Worm (Caenorhabditis elegans) whole organism, L1 larva: ENCODE results near the gene hal-3.

ENCODE experiments used
- Y116A8C.19 ChIP-seq: sonication (generic microtip); optimal IDR thresholded peaks from 2 replicates; lab custom pipeline; 2016; ENCODE audit warnings: missing compliant biosample characterization, missing genetic modification characterization, borderline replicate concordance
- alr-1 ChIP-seq: fragments of 200-800 bp; sonication (Bioruptor generic); optimal IDR thresholded peaks from 2 replicates; lab custom pipeline; 2018; ENCODE audit warnings: borderline replicate concordance, mild to moderate bottlenecking, missing genetic modification characterization, missing compliant biosample characterization
- ama-1 ChIP-seq: fragments of 150-350 bp; optimal IDR thresholded peaks from 2 replicates; lab custom pipeline; 2014
- ceh-63 ChIP-seq: fragments of 200-800 bp; sonication (Bioruptor generic); optimal IDR thresholded peaks from 2 replicates; lab custom pipeline; 2018; ENCODE audit warnings: mild to moderate bottlenecking, missing genetic modification characterization, missing compliant biosample characterization
- ceh-82 ChIP-seq, 3 experiments: fragments of 150-350 bp in 1 of 3; sonication (generic microtip) in 2 of 3; optimal IDR thresholded peaks; 2 replicates each; lab custom pipeline; 2014 to 2017; ENCODE audit warnings: missing biosample characterization in 3 of 3, missing genetic modification characterization in 3 of 3
- ceh-88 ChIP-seq: fragments of 200-800 bp; sonication (Bioruptor generic); IDR thresholded peaks from 2 replicates; pipeline ENCODE4 v1.3.6; 2022; ENCODE audit warnings: missing genetic modification characterization, missing compliant biosample characterization
- ceh-90 ChIP-seq: sonication (generic microtip); optimal IDR thresholded peaks from 2 replicates; lab custom pipeline; 2016; ENCODE audit warnings: missing genetic modification characterization, missing compliant biosample characterization
- ces-1 ChIP-seq: fragments of 150-350 bp; optimal IDR thresholded peaks from 2 replicates; lab custom pipeline; 2014; ENCODE audit warnings: missing biosample characterization, missing genetic modification reagents, missing genetic modification characterization
- dsc-1 ChIP-seq: sonication (generic microtip); optimal IDR thresholded peaks from 2 replicates; lab custom pipeline; 2016; ENCODE audit warnings: mild to moderate bottlenecking, missing genetic modification characterization, missing compliant biosample characterization
- efl-3 ChIP-seq: fragments of 200-800 bp; sonication (Bioruptor generic); optimal IDR thresholded peaks from 2 replicates; lab custom pipeline; 2018; ENCODE audit warnings: mild to moderate bottlenecking, missing genetic modification characterization, missing compliant biosample characterization
- egl-27 ChIP-seq, 2 experiments: fragments of 150-350 bp in 1 of 2; sonication (generic microtip); optimal IDR thresholded peaks; 3 replicates each; lab custom pipeline; 2017 to 2018; ENCODE audit warnings: missing biosample characterization in 2 of 2, missing genetic modification characterization in 2 of 2, missing genetic modification reagents in 2 of 2
- elt-2 ChIP-seq: sonication (generic microtip); optimal IDR thresholded peaks from 2 replicates; lab custom pipeline; 2016; ENCODE audit warnings: missing genetic modification characterization, mild to moderate bottlenecking, inconsistent platforms, missing compliant biosample characterization, missing genetic modification reagents
- elt-3 ChIP-seq, 6 experiments: fragments of 150-350 bp in 1 of 6; sonication (generic microtip); optimal IDR thresholded peaks; 2 replicates each; lab custom pipeline; 2017 to 2018; ENCODE audit warnings: missing biosample characterization in 6 of 6, missing genetic modification characterization in 6 of 6, inconsistent platforms in 1 of 6
- fkh-10 ChIP-seq: sonication (generic microtip); optimal IDR thresholded peaks from 2 replicates; lab custom pipeline; 2017; ENCODE audit warnings: missing biosample characterization, missing genetic modification reagents, missing genetic modification characterization
- fkh-4 ChIP-seq: sonication (generic microtip); optimal IDR thresholded peaks from 2 replicates; lab custom pipeline; 2016; ENCODE audit warnings: missing compliant biosample characterization, missing genetic modification characterization, borderline replicate concordance
- fkh-8 ChIP-seq: sonication (generic microtip); optimal IDR thresholded peaks from 2 replicates; lab custom pipeline; 2016; ENCODE audit warnings: mild to moderate bottlenecking, missing genetic modification characterization, missing compliant biosample characterization
- fos-1 ChIP-seq: fragments of 150-350 bp; optimal IDR thresholded peaks from 2 replicates; lab custom pipeline; 2014; ENCODE audit warnings: missing biosample characterization, missing genetic modification characterization
- hlh-17 ChIP-seq: fragments of 200-800 bp; sonication (Bioruptor generic); optimal IDR thresholded peaks from 2 replicates; lab custom pipeline; 2018; ENCODE audit warnings: missing genetic modification characterization, mild to moderate bottlenecking, missing compliant biosample characterization, moderate library complexity, borderline replicate concordance
- hlh-4 ChIP-seq: sonication (generic microtip); optimal IDR thresholded peaks from 2 replicates; lab custom pipeline; 2016; ENCODE audit warnings: mild to moderate bottlenecking, missing genetic modification characterization, missing compliant biosample characterization
- hpl-2 ChIP-seq: fragments of 150-350 bp; optimal IDR thresholded peaks from 2 replicates; lab custom pipeline; 2014; ENCODE audit warnings: missing biosample characterization, missing genetic modification reagents, missing genetic modification characterization
- isw-1 ChIP-seq: fragments of 200-800 bp; sonication (Bioruptor generic); IDR thresholded peaks from 2 replicates; pipeline ENCODE4 v1.3.6; 2022; ENCODE audit warnings: missing genetic modification characterization, missing compliant biosample characterization
- jun-1 ChIP-seq: fragments of 150-350 bp; optimal IDR thresholded peaks from 2 replicates; lab custom pipeline; 2014; ENCODE audit warnings: missing biosample characterization, missing genetic modification reagents, missing genetic modification characterization
- lin-13 ChIP-seq: fragments of 150-350 bp; optimal IDR thresholded peaks from 2 replicates; lab custom pipeline; 2014; ENCODE audit warnings: missing biosample characterization, missing genetic modification reagents, missing genetic modification characterization
- lin-14 ChIP-seq: fragments of 200-800 bp; sonication (Bioruptor generic); optimal IDR thresholded peaks from 2 replicates; lab custom pipeline; 2018; ENCODE audit warnings: mild to moderate bottlenecking, missing genetic modification characterization, moderate library complexity, missing compliant biosample characterization
- lin-15B ChIP-seq: fragments of 150-350 bp; sonication (generic microtip); optimal IDR thresholded peaks from 3 replicates; lab custom pipeline; 2014; ENCODE audit warnings: missing biosample characterization, missing genetic modification characterization
- lin-39 ChIP-seq: fragments of 150-350 bp; optimal IDR thresholded peaks from 2 replicates; lab custom pipeline; 2014; ENCODE audit warnings: missing biosample characterization, missing genetic modification reagents, missing genetic modification characterization
- lsy-2 ChIP-seq, 2 experiments: fragments of 150-350 bp; optimal IDR thresholded peaks; 2 replicates each; lab custom pipeline; 2014; ENCODE audit warnings: missing biosample characterization in 2 of 2, missing genetic modification characterization in 2 of 2
- mdl-1 ChIP-seq, 2 experiments: fragments of 150-350 bp; optimal IDR thresholded peaks; 2 replicates each; lab custom pipeline; 2014 to 2017; ENCODE audit warnings: missing biosample characterization in 2 of 2, missing genetic modification characterization in 2 of 2, inconsistent platforms in 1 of 2
- mef-2 ChIP-seq: fragments of 150-350 bp; optimal IDR thresholded peaks from 2 replicates; lab custom pipeline; 2014; ENCODE audit warnings: missing biosample characterization, missing genetic modification characterization
- nhr-12 ChIP-seq: sonication (generic microtip); optimal IDR thresholded peaks from 2 replicates; lab custom pipeline; 2017; ENCODE audit warnings: missing biosample characterization, missing genetic modification characterization
- nhr-19 ChIP-seq: fragments of 200-800 bp; sonication (Bioruptor generic); conservative IDR thresholded peaks from 2 replicates; pipeline ENCODE4 v1.3.6; 2022; ENCODE audit warnings: missing genetic modification characterization, missing compliant biosample characterization
- nhr-20 ChIP-seq: sonication (generic microtip); optimal IDR thresholded peaks from 2 replicates; lab custom pipeline; 2016; ENCODE audit warnings: mild to moderate bottlenecking, missing genetic modification characterization, missing compliant biosample characterization
- nhr-28 ChIP-seq: fragments of 150-350 bp; optimal IDR thresholded peaks from 2 replicates; lab custom pipeline; 2014; ENCODE audit warnings: missing biosample characterization, missing genetic modification characterization
- nhr-47 ChIP-seq: sonication (generic microtip); optimal IDR thresholded peaks from 2 replicates; lab custom pipeline; 2016; ENCODE audit warnings: mild to moderate bottlenecking, missing genetic modification characterization, moderate library complexity, missing compliant biosample characterization
- nhr-71 ChIP-seq: sonication (generic microtip); optimal IDR thresholded peaks from 2 replicates; lab custom pipeline; 2016; ENCODE audit warnings: mild to moderate bottlenecking, missing genetic modification characterization, moderate library complexity, missing compliant biosample characterization
- nhr-76 ChIP-seq: sonication (generic microtip); optimal IDR thresholded peaks from 2 replicates; lab custom pipeline; 2017; ENCODE audit warnings: missing biosample characterization, missing genetic modification characterization
- nhr-77 ChIP-seq: fragments of 150-350 bp; optimal IDR thresholded peaks from 2 replicates; lab custom pipeline; 2014; ENCODE audit warnings: missing biosample characterization, missing genetic modification characterization
- nhr-84 ChIP-seq: sonication (generic microtip); optimal IDR thresholded peaks from 2 replicates; lab custom pipeline; 2017; ENCODE audit warnings: missing biosample characterization, missing genetic modification characterization
- nhr-85 ChIP-seq: sonication (generic microtip); peaks from one replicate; lab custom pipeline; 2016; ENCODE audit warnings: missing genetic modification characterization, inconsistent platforms, missing compliant biosample characterization
- pag-3 ChIP-seq: sonication (generic microtip); optimal IDR thresholded peaks from 2 replicates; lab custom pipeline; 2017; ENCODE audit warnings: missing genetic modification characterization, mild to moderate bottlenecking, missing compliant biosample characterization, antibody characterized with exemption, borderline replicate concordance; ENCODE audit not compliant: insufficient read depth
- rnt-1 ChIP-seq: sonication (generic microtip); optimal IDR thresholded peaks from 2 replicates; lab custom pipeline; 2016; ENCODE audit warnings: mild to moderate bottlenecking, missing genetic modification characterization, moderate library complexity, missing compliant biosample characterization
- snpc-4 ChIP-seq: fragments of 150-350 bp; optimal IDR thresholded peaks from 2 replicates; lab custom pipeline; 2014; ENCODE audit warnings: missing biosample characterization, missing genetic modification characterization
- snu-23 ChIP-seq: sonication (generic microtip); optimal IDR thresholded peaks from 2 replicates; lab custom pipeline; 2016; ENCODE audit warnings: missing genetic modification characterization, missing compliant biosample characterization
- sup-37 ChIP-seq: fragments of 200-800 bp; sonication (Bioruptor generic); optimal IDR thresholded peaks from 2 replicates; lab custom pipeline; 2018; ENCODE audit warnings: mild to moderate bottlenecking, missing genetic modification characterization, missing compliant biosample characterization
- tbx-2 ChIP-seq: sonication (generic microtip); optimal IDR thresholded peaks from 2 replicates; lab custom pipeline; 2016; ENCODE audit warnings: missing genetic modification characterization, missing compliant biosample characterization
- tlp-1 ChIP-seq: fragments of 150-350 bp; optimal IDR thresholded peaks from 2 replicates; lab custom pipeline; 2014; ENCODE audit warnings: missing biosample characterization, missing genetic modification characterization
- unc-130 ChIP-seq: fragments of 150-350 bp; optimal IDR thresholded peaks from 2 replicates; lab custom pipeline; 2017; ENCODE audit warnings: missing biosample characterization, missing genetic modification characterization, inconsistent platforms
- unc-30 ChIP-seq: sonication (generic microtip); optimal IDR thresholded peaks from 2 replicates; lab custom pipeline; 2017; ENCODE audit warnings: missing biosample characterization, missing genetic modification characterization
- unc-62 ChIP-seq: fragments of 150-350 bp; optimal IDR thresholded peaks from 2 replicates; lab custom pipeline; 2014; ENCODE audit warnings: missing biosample characterization, missing genetic modification reagents, missing genetic modification characterization
- unc-98 ChIP-seq: fragments of 200-800 bp; sonication (Bioruptor generic); IDR thresholded peaks from 2 replicates; pipeline ENCODE4 v1.3.6; 2022; ENCODE audit warnings: missing genetic modification characterization, missing compliant biosample characterization
- xbp-1 ChIP-seq: sonication (generic microtip); optimal IDR thresholded peaks from 2 replicates; lab custom pipeline; 2016; ENCODE audit warnings: missing genetic modification characterization, missing compliant biosample characterization
- ztf-11 ChIP-seq, 2 experiments: sonication (generic microtip); optimal IDR thresholded peaks; 2 replicates each; lab custom pipeline; 2016 to 2017; ENCODE audit warnings: missing genetic modification characterization in 2 of 2, missing biosample characterization in 1 of 2, missing compliant biosample characterization in 1 of 2

The hal-3 gene

DNA sequence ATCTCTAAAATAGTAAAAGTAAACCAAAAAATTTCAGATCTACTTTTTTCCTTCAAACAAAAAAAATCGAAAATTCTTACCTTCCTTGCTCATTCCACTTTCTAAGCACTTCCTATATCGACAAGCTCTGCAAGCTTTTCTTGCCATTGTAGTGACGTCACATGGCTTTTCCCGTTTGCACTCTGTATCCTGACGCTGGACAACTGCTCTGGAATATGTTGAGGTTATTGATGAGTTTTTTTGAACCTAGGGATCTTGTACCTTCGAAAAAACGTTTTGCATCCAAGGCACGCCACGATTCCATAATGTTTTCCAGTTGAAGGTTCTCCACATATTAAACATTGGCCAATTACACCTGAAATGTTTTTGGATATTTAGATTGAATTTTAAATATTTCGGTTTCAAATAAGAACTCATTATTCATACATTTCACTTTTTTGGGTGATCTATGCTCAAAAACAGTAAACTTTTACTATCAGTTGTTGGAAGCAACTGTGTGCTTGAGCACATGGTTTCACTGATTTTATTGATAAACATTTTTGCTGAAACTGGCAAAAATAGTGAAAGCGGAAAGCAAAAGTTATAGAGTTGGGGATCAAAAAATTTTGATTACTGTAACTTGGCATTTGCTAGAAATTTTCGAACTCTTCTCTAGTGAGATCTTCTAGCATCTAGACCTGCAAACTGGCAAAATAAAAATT lies 16.8 kb downstream of the hal-3 start (continued):
- TF ChIP-seq nhr-76 = no peak
- no peak for TF ChIP-seq unc-62 (GFP tag; lab: Kevin White, UChicago)
- no peak for TF ChIP-seq nhr-20 (tag; lab: Kevin White, UChicago)
- no peak for TF ChIP-seq egl-27 (tag; optimal IDR thresholded peaks at IDR 0.05; lab: Kevin White, UChicago)
- no peak for TF ChIP-seq tlp-1
- TF ChIP-seq rnt-1 (tag; lab: Kevin White, UChicago) = peak; percentile 59
- no peak for TF ChIP-seq fos-1 (tag; lab: Kevin White, UChicago)
- peak; percentile 43 for TF ChIP-seq elt-2 (tag; lab: Kevin White, UChicago)
- no peak for TF ChIP-seq ztf-11 (tag; optimal IDR thresholded peaks at IDR 0.05; lab: Kevin White, UChicago)
- TF ChIP-seq Y116A8C.19 (tag; lab: Kevin White, UChicago) = no peak
- no peak for TF ChIP-seq jun-1
- no peak for TF ChIP-seq efl-3 (GFP tag; lab: Kevin White, UChicago)
- no peak for TF ChIP-seq hpl-2
- TF ChIP-seq hlh-17 = no peak
- TF ChIP-seq lin-13 (GFP tag; lab: Kevin White, UChicago) = no peak
- no peak for TF ChIP-seq nhr-28 (tag; lab: Kevin White, UChicago)
- TF ChIP-seq ceh-63 (GFP tag; lab: Kevin White, UChicago) = no peak
- no peak for TF ChIP-seq nhr-84
- TF ChIP-seq nhr-12 (tag; lab: Kevin White, UChicago) = no peak
- TF ChIP-seq lsy-2 (tag; optimal IDR thresholded peaks at IDR 0.05; lab: Kevin White, UChicago) = no peak
- no peak for TF ChIP-seq ceh-88 (GFP tag; lab: Robert Waterston, UW)
- TF ChIP-seq snu-23 (GFP tag; lab: Kevin White, UChicago) = peak; percentile 9
- TF ChIP-seq pag-3 = no peak
- TF ChIP-seq ceh-90 = no peak
- no peak for TF ChIP-seq fkh-8 (tag; lab: Kevin White, UChicago)
- peak; percentile 36 for TF ChIP-seq lin-39 (tag; lab: Kevin White, UChicago)
- TF ChIP-seq unc-30 (tag; lab: Kevin White, UChicago) = no peak
- no peak for TF ChIP-seq unc-98 (GFP tag; lab: Robert Waterston, UW)
- no peak for TF ChIP-seq ama-1 (lab: Kevin White, UChicago)
- no peak for TF ChIP-seq xbp-1 (tag; lab: Kevin White, UChicago)
- TF ChIP-seq nhr-77 (tag; lab: Kevin White, UChicago) = no peak
- TF ChIP-seq lin-14 (GFP tag; lab: Kevin White, UChicago) = peak; percentile 25
- no peak for TF ChIP-seq fkh-4
- no peak for TF ChIP-seq lin-15B
- no peak for TF ChIP-seq nhr-47 (tag; lab: Kevin White, UChicago)
- TF ChIP-seq fkh-10 (GFP tag; lab: Kevin White, UChicago) = no peak
- TF ChIP-seq nhr-85 (tag; lab: Kevin White, UChicago) = no peak
- no peak for TF ChIP-seq tbx-2 (tag; lab: Kevin White, UChicago)
- TF ChIP-seq hlh-4 (tag; lab: Kevin White, UChicago) = no peak
- no peak for TF ChIP-seq isw-1 (GFP tag; lab: Robert Waterston, UW)
- TF ChIP-seq dsc-1 = no peak
- no peak for TF ChIP-seq mef-2 (tag; lab: Kevin White, UChicago)
- TF ChIP-seq elt-3 (tag; optimal IDR thresholded peaks at IDR 0.05; lab: Kevin White, UChicago) = no peak
- TF ChIP-seq snpc-4 (tag; lab: Kevin White, UChicago) = no peak
- no peak for TF ChIP-seq unc-130 (tag; lab: Kevin White, UChicago)
- no peak for TF ChIP-seq mdl-1 (tag; optimal IDR thresholded peaks at IDR 0.05; lab: Kevin White, UChicago)
- no peak for TF ChIP-seq sup-37 (GFP tag; lab: Kevin White, UChicago)
- TF ChIP-seq alr-1 (tag; lab: Kevin White, UChicago) = no peak
- no peak for TF ChIP-seq ces-1 (GFP tag; lab: Kevin White, UChicago)
- peak; percentile 46 for TF ChIP-seq nhr-71
- TF ChIP-seq ceh-82 (tag; optimal IDR thresholded peaks at IDR 0.05; lab: Kevin White, UChicago) = no peak
- peak; percentile 35 for TF ChIP-seq nhr-19 (GFP tag; lab: Robert Waterston, UW)
